Worm (Caenorhabditis elegans): ENCODE data around the gene gly-1.

gly-1 gene

DNA sequence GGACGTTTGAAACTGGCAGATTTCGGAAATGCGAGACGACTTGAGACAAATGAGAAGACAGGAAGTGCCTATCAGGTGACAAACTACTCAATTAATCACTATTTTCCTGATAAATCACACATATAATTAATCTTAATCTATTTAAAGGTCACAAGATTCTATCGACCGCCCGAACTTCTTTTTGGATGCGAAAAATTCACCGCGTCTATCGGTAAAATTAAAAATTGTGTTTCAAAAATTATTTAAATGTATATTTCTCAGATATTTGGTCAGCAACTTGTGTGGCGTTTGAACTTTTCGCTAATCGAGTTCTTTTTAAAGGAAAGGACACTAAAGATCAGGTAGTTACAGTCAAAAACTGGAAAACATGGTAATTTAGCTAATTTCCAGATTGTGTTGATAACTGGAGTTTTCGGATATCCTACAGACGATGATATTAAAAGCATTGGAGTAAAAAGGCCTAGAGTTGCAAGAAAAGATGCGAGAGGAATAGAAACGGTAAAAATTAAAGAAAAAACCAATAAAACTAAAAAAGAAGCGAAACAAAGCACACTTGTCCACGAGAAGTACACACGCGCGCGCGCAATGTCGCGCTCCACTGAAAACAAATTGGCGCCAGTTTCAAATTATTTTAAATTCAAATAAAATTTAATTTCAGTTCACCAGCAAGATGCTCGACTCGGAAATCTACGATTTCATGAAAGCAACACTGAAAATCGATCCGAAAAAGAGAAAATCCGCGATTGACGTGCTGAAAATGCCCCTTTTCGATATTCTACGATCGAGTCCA, 46.4 kb upstream of the gly-1 start:
- no peak for TF ChIP-seq jun-1 (tag; optimal IDR thresholded peaks at IDR 0.05)
- no peak for TF ChIP-seq unc-98 (GFP tag; IDR thresholded peaks at IDR 0.05)
- no peak for TF ChIP-seq Y116A8C.19 (tag; optimal IDR thresholded peaks at IDR 0.05; ENCODE audit: borderline replicate concordance)
- no peak for TF ChIP-seq nhr-19 (GFP tag; conservative IDR thresholded peaks at IDR 0.05)
- no peak for TF ChIP-seq lin-13 (GFP tag; optimal IDR thresholded peaks at IDR 0.05)
- TF ChIP-seq efl-3 (GFP tag; optimal IDR thresholded peaks at IDR 0.05) = no peak
- no peak for TF ChIP-seq irx-1 (tag; optimal IDR thresholded peaks at IDR 0.05)
- TF ChIP-seq lin-35 (GFP tag; optimal IDR thresholded peaks at IDR 0.05) = peak; percentile 15 to 64
- no peak for TF ChIP-seq unc-30 (tag; optimal IDR thresholded peaks at IDR 0.05)
- no peak for TF ChIP-seq nhr-84 (tag; optimal IDR thresholded peaks at IDR 0.05)
- no peak for TF ChIP-seq nhr-11 (tag; optimal IDR thresholded peaks at IDR 0.05)
- TF ChIP-seq ceh-88 (GFP tag; IDR thresholded peaks at IDR 0.05) = no peak
- TF ChIP-seq nhr-12 (tag; optimal IDR thresholded peaks at IDR 0.05) = no peak
- no peak for TF ChIP-seq zip-4 (GFP tag; optimal IDR thresholded peaks at IDR 0.05)
- peak; percentile 49 for TF ChIP-seq lin-39 (tag; optimal IDR thresholded peaks at IDR 0.05)
- no peak for TF ChIP-seq egl-13 (tag; optimal IDR thresholded peaks at IDR 0.05)
- TF ChIP-seq alr-1 (tag; optimal IDR thresholded peaks at IDR 0.05; ENCODE audit: borderline replicate concordance) = no peak
- peak; percentile 14 for TF ChIP-seq blmp-1 (tag; optimal IDR thresholded peaks at IDR 0.05)
- no peak for TF ChIP-seq mef-2 (tag; optimal IDR thresholded peaks at IDR 0.05)
- TF ChIP-seq nhr-76 (tag; optimal IDR thresholded peaks at IDR 0.05) = no peak
- no peak for TF ChIP-seq dsc-1 (tag; optimal IDR thresholded peaks at IDR 0.05)
- no peak for TF ChIP-seq snpc-4 (tag; optimal IDR thresholded peaks at IDR 0.05)
- no peak for TF ChIP-seq aha-1 (tag; optimal IDR thresholded peaks at IDR 0.05)
- TF ChIP-seq unc-130 (tag; optimal IDR thresholded peaks at IDR 0.05) = no peak
- TF ChIP-seq lin-15B (tag; optimal IDR thresholded peaks at IDR 0.05) = no peak
- no peak for TF ChIP-seq pqm-1 (tag; optimal IDR thresholded peaks at IDR 0.05)
- no peak for TF ChIP-seq ceh-8 (GFP tag; optimal IDR thresholded peaks at IDR 0.05)
- TF ChIP-seq dpl-1 (GFP tag; optimal IDR thresholded peaks at IDR 0.05) = peak in 2 of 3 experiments; percentile 34 to 65
- peak; percentile 27 for TF ChIP-seq lin-14 (GFP tag; optimal IDR thresholded peaks at IDR 0.05)
- TF ChIP-seq nhr-28 (tag; optimal IDR thresholded peaks at IDR 0.05) = no peak
- TF ChIP-seq ztf-4 (tag; optimal IDR thresholded peaks at IDR 0.05) = no peak
- peak; percentile 73 for TF ChIP-seq nhr-85 (tag)
- no peak for TF ChIP-seq C04F5.9 (tag; optimal IDR thresholded peaks at IDR 0.05)
- TF ChIP-seq tlp-1 (tag; optimal IDR thresholded peaks at IDR 0.05) = no peak
- TF ChIP-seq sup-37 (GFP tag; optimal IDR thresholded peaks at IDR 0.05) = no peak
- no peak for TF ChIP-seq elt-3 (tag; optimal IDR thresholded peaks at IDR 0.05)
- no peak for TF ChIP-seq tbx-2 (tag; optimal IDR thresholded peaks at IDR 0.05)
- no peak for TF ChIP-seq lir-3 (tag; optimal IDR thresholded peaks at IDR 0.05; ENCODE audit: poor library complexity)
- no peak for TF ChIP-seq nhr-90 (tag; optimal IDR thresholded peaks at IDR 0.05; ENCODE audit: poor library complexity)
- TF ChIP-seq elt-2 (tag; optimal IDR thresholded peaks at IDR 0.05) = no peak
- TF ChIP-seq nhr-71 (tag; optimal IDR thresholded peaks at IDR 0.05) = peak; percentile 20
- TF ChIP-seq ceh-82 (tag; optimal IDR thresholded peaks at IDR 0.05) = no peak
- TF ChIP-seq C16A3.4 (tag; optimal IDR thresholded peaks at IDR 0.05) = no peak
- no peak for TF ChIP-seq fkh-10 (GFP tag; optimal IDR thresholded peaks at IDR 0.05)
- TF ChIP-seq vab-15 (tag; optimal IDR thresholded peaks at IDR 0.05) = no peak
- peak; percentile 54 to 82 for TF ChIP-seq efl-1 (optimal IDR thresholded peaks at IDR 0.05)
- peak; percentile 66 to 84 for TF ChIP-seq efl-1 (GFP tag; optimal IDR thresholded peaks at IDR 0.05 in 1 of 2)
- no peak for TF ChIP-seq nhr-237 (tag; optimal IDR thresholded peaks at IDR 0.05)
- TF ChIP-seq nhr-20 (tag; optimal IDR thresholded peaks at IDR 0.05) = no peak
- TF ChIP-seq snu-23 (GFP tag; optimal IDR thresholded peaks at IDR 0.05) = no peak
- no peak for TF ChIP-seq skn-1 (tag; optimal IDR thresholded peaks at IDR 0.05)
- TF ChIP-seq fkh-8 (tag; optimal IDR thresholded peaks at IDR 0.05) = no peak
- no peak for TF ChIP-seq mep-1 (tag; optimal IDR thresholded peaks at IDR 0.05)

Data from whole organism, L1 larva.